Worm (Caenorhabditis elegans) whole organism, L1 larva: ENCODE results near the gene mig-39.

Experiments
- egl-27 ChIP-seq, 2 experiments: fragments of 150-350 bp in 1 of 2; sonication (generic microtip); optimal IDR thresholded peaks; 3 replicates each; lab custom pipeline; 2017 to 2018; ENCODE audit warnings: missing biosample characterization in 2 of 2, missing genetic modification characterization in 2 of 2, missing genetic modification reagents in 2 of 2
- lin-39 ChIP-seq: fragments of 150-350 bp; optimal IDR thresholded peaks from 2 replicates; lab custom pipeline; 2014; ENCODE audit warnings: missing biosample characterization, missing genetic modification reagents, missing genetic modification characterization
- nhr-28 ChIP-seq: fragments of 150-350 bp; optimal IDR thresholded peaks from 2 replicates; lab custom pipeline; 2014; ENCODE audit warnings: missing biosample characterization, missing genetic modification characterization
- nhr-85 ChIP-seq: sonication (generic microtip); peaks from one replicate; lab custom pipeline; 2016; ENCODE audit warnings: missing genetic modification characterization, inconsistent platforms, missing compliant biosample characterization

- TF ChIP-seq egl-27 (tag; optimal IDR thresholded peaks at IDR 0.05; lab: Kevin White, UChicago) (no peak), lin-39 (tag; lab: Kevin White, UChicago) (no peak), nhr-28 (tag; lab: Kevin White, UChicago) (no peak), nhr-85 (tag; lab: Kevin White, UChicago) (peak; percentile 72)
These were observed 45.6 kb downstream of the mig-39 start for ce11 chrIII:8512279-8512942.
